Worm (Caenorhabditis elegans) whole organism, mixed stage, embryonic: ENCODE measurements around the gene skr-7.

Source experiments
- M03D4.4 ChIP-seq: sonication (generic microtip); optimal IDR thresholded peaks from 2 replicates; lab custom pipeline; 2017; ENCODE audit warnings: mild to moderate bottlenecking, missing genetic modification characterization, missing compliant biosample characterization
- bed-3 ChIP-seq: fragments of 200-800 bp; sonication (Bioruptor generic); optimal IDR thresholded peaks from 3 replicates; lab custom pipeline; 2018; ENCODE audit warnings: mild to moderate bottlenecking, missing genetic modification characterization, moderate library complexity, missing compliant biosample characterization
- blmp-1 ChIP-seq: fragments of 150-350 bp; optimal IDR thresholded peaks from 2 replicates; lab custom pipeline; 2014; ENCODE audit warnings: missing biosample characterization, missing genetic modification characterization
- ceh-39 ChIP-seq: fragments of 150-350 bp; optimal IDR thresholded peaks from 2 replicates; lab custom pipeline; 2014; ENCODE audit warnings: missing biosample characterization, missing genetic modification characterization
- ceh-43 ChIP-seq: fragments of 200-800 bp; sonication (Bioruptor generic); optimal IDR thresholded peaks from 2 replicates; lab custom pipeline; 2018; ENCODE audit warnings: mild to moderate bottlenecking, missing genetic modification characterization, moderate library complexity, missing compliant biosample characterization
- ceh-83 ChIP-seq: fragments of 200-800 bp; sonication (Bioruptor generic); optimal IDR thresholded peaks from 2 replicates; lab custom pipeline; 2018; ENCODE audit warnings: mild to moderate bottlenecking, missing genetic modification characterization, missing compliant biosample characterization
- ces-1 ChIP-seq: fragments of 150-350 bp; optimal IDR thresholded peaks from 2 replicates; lab custom pipeline; 2014; ENCODE audit warnings: missing biosample characterization, missing genetic modification reagents, missing genetic modification characterization
- cnd-1 ChIP-seq: fragments of 200-800 bp; sonication (Bioruptor generic); optimal IDR thresholded peaks from 2 replicates; lab custom pipeline; 2018; ENCODE audit warnings: mild to moderate bottlenecking, missing genetic modification characterization, missing compliant biosample characterization
- drap-1 ChIP-seq: fragments of 200-800 bp; sonication (Bioruptor generic); optimal IDR thresholded peaks from 3 replicates; lab custom pipeline; 2018; ENCODE audit warnings: mild to moderate bottlenecking, missing genetic modification characterization, missing compliant biosample characterization
- elt-1 ChIP-seq: sonication (generic microtip); optimal IDR thresholded peaks from 2 replicates; lab custom pipeline; 2017; ENCODE audit warnings: missing genetic modification characterization, mild to moderate bottlenecking, missing compliant biosample characterization, antibody characterized with exemption, moderate library complexity, borderline replicate concordance; ENCODE audit not compliant: insufficient read depth
- elt-3 ChIP-seq: fragments of 150-350 bp; optimal IDR thresholded peaks from 2 replicates; lab custom pipeline; 2014; ENCODE audit warnings: missing biosample characterization, missing genetic modification characterization
- ham-2 ChIP-seq: fragments of 200-800 bp; sonication (Bioruptor generic); optimal IDR thresholded peaks from 2 replicates; lab custom pipeline; 2018; ENCODE audit warnings: mild to moderate bottlenecking, missing genetic modification characterization, missing compliant biosample characterization
- hlh-1 ChIP-seq: fragments of 150-350 bp; optimal IDR thresholded peaks from 2 replicates; lab custom pipeline; 2014; ENCODE audit warnings: missing biosample characterization, missing genetic modification reagents, missing genetic modification characterization
- lin-13 ChIP-seq: fragments of 150-350 bp; optimal IDR thresholded peaks from 2 replicates; lab custom pipeline; 2014; ENCODE audit warnings: missing biosample characterization, missing genetic modification characterization
- mep-1 ChIP-seq: fragments of 150-350 bp; optimal IDR thresholded peaks from 2 replicates; lab custom pipeline; 2017; ENCODE audit warnings: missing biosample characterization, missing genetic modification reagents, missing genetic modification characterization, inconsistent platforms
- mls-2 ChIP-seq: sonication (generic microtip); optimal IDR thresholded peaks from 2 replicates; lab custom pipeline; 2016; ENCODE audit warnings: mild to moderate bottlenecking, missing genetic modification characterization, moderate library complexity, missing compliant biosample characterization
- nhr-12 ChIP-seq: fragments of 150-350 bp; optimal IDR thresholded peaks from 2 replicates; lab custom pipeline; 2014; ENCODE audit warnings: missing biosample characterization, missing genetic modification characterization
- nhr-2 ChIP-seq: fragments of 150-350 bp; optimal IDR thresholded peaks from 2 replicates; lab custom pipeline; 2014; ENCODE audit warnings: missing biosample characterization, missing genetic modification characterization
- nhr-28 ChIP-seq: fragments of 150-350 bp; optimal IDR thresholded peaks from 2 replicates; lab custom pipeline; 2014; ENCODE audit warnings: missing biosample characterization, missing genetic modification characterization
- nhr-76 ChIP-seq: sonication (generic microtip); optimal IDR thresholded peaks from 2 replicates; lab custom pipeline; 2017; ENCODE audit warnings: missing biosample characterization, missing genetic modification characterization
- pha-4 ChIP-seq: fragments of 150-350 bp; optimal IDR thresholded peaks from 2 replicates; lab custom pipeline; 2018; ENCODE audit warnings: missing biosample characterization, missing genetic modification reagents, missing genetic modification characterization
- sem-2 ChIP-seq: fragments of 200-800 bp; sonication (Bioruptor generic); optimal IDR thresholded peaks from 2 replicates; lab custom pipeline; 2018; ENCODE audit warnings: mild to moderate bottlenecking, missing genetic modification characterization, missing compliant biosample characterization
- snpc-4 ChIP-seq: fragments of 150-350 bp; optimal IDR thresholded peaks from 2 replicates; lab custom pipeline; 2014; ENCODE audit warnings: missing biosample characterization, missing genetic modification characterization
- sptf-1 ChIP-seq: sonication (generic microtip); optimal IDR thresholded peaks from 2 replicates; lab custom pipeline; 2017; ENCODE audit warnings: mild to moderate bottlenecking, missing genetic modification characterization, moderate library complexity, missing compliant biosample characterization
- tbx-8 ChIP-seq: fragments of 200-800 bp; sonication (Bioruptor generic); optimal IDR thresholded peaks from 2 replicates; lab custom pipeline; 2018; ENCODE audit warnings: mild to moderate bottlenecking, missing genetic modification characterization, moderate library complexity, missing compliant biosample characterization
- unc-120 ChIP-seq: sonication (generic microtip); optimal IDR thresholded peaks from 2 replicates; lab custom pipeline; 2017; ENCODE audit warnings: missing genetic modification characterization, missing compliant biosample characterization; ENCODE audit not compliant: poor library complexity, severe bottlenecking
- unc-39 ChIP-seq: fragments of 150-350 bp; optimal IDR thresholded peaks from 2 replicates; lab custom pipeline; 2014; ENCODE audit warnings: missing biosample characterization, missing genetic modification characterization
- unc-62 ChIP-seq: fragments of 150-350 bp; optimal IDR thresholded peaks from 2 replicates; lab custom pipeline; 2014; ENCODE audit warnings: missing biosample characterization, missing genetic modification reagents, missing genetic modification characterization
- ztf-11 ChIP-seq: fragments of 150-350 bp; optimal IDR thresholded peaks from 2 replicates; lab custom pipeline; 2014; ENCODE audit warnings: missing biosample characterization, missing genetic modification characterization

skr-7 gene

ce11 chrV:4418116-4418515 lies 4.1 kb upstream of the skr-7 start, which contains the start of gene Y47D7A.6:
Y47D7A.6 (minus strand) TSS chrV:4418216.
- TF ChIP-seq mep-1 (tag; lab: Kevin White, UChicago), result no peak
- no peak for TF ChIP-seq nhr-76
- TF ChIP-seq nhr-12 (tag; lab: Kevin White, UChicago), result no peak
- TF ChIP-seq ceh-43 (GFP tag; lab: Kevin White, UChicago), result no peak
- no peak for TF ChIP-seq snpc-4 (tag; lab: Kevin White, UChicago)
- no peak for TF ChIP-seq unc-62 (GFP tag; lab: Kevin White, UChicago)
- TF ChIP-seq nhr-28, result no peak
- TF ChIP-seq sptf-1 (tag; lab: Kevin White, UChicago), result no peak
- TF ChIP-seq bed-3 (GFP tag; lab: Kevin White, UChicago), result no peak
- no peak for TF ChIP-seq nhr-2 (tag; lab: Kevin White, UChicago)
- no peak for TF ChIP-seq drap-1 (GFP tag; lab: Kevin White, UChicago)
- TF ChIP-seq ztf-11 (tag; lab: Kevin White, UChicago), result no peak
- TF ChIP-seq blmp-1 (tag; lab: Kevin White, UChicago), result no peak
- TF ChIP-seq hlh-1, result no peak
- no peak for TF ChIP-seq elt-1
- no peak for TF ChIP-seq ham-2
- TF ChIP-seq ces-1, result no peak

- TF ChIP-seq ceh-83 (GFP tag; lab: Kevin White, UChicago) (no peak), mls-2 (no peak), elt-1 (no peak), mep-1 (tag; lab: Kevin White, UChicago) (no peak), nhr-76 (no peak), ceh-43 (GFP tag; lab: Kevin White, UChicago) (no peak), lin-13 (tag; lab: Kevin White, UChicago) (no peak), ces-1 (no peak), tbx-8 (no peak), nhr-28 (no peak), nhr-12 (tag; lab: Kevin White, UChicago) (no peak), hlh-1 (no peak), nhr-2 (tag; lab: Kevin White, UChicago) (no peak), snpc-4 (tag; lab: Kevin White, UChicago) (no peak), blmp-1 (tag; lab: Kevin White, UChicago) (no peak), unc-62 (GFP tag; lab: Kevin White, UChicago) (no peak), ztf-11 (tag; lab: Kevin White, UChicago) (no peak), elt-3 (no peak), unc-120 (tag; lab: Kevin White, UChicago) (no peak)
These were observed 2.4 kb upstream of the skr-7 start, which contains the start of the genes Y47D7A.7 and Y47D7A.2 for ce11 chrV:4419767-4420322. Y47D7A.7 (minus strand) TSS chrV:4419867. Y47D7A.2 (plus strand) TSS chrV:4420272.

DNA sequence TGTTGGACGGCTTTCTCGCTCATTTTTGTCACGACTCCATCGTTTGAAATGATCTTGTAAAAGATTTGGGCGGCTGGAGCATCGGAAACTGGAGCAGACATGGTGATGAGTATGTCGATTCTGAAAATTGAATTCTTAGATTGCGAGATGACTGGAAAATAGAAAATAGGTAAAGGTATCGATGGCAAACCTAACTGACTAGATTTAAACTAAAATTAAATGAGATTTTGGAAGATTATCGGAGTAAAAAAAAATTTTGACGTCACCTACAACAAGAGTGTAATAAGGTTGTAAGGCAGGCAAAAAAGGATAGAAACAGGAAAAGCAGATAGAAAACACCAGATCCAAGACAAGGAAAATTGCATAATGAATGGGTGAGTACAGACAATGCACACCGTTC lies 752 bp upstream of the skr-7 start, which contains the start of gene skr-14:
skr-14 (minus strand) TSS at position 101 of the 400 bp plus-strand sequence.
- TF ChIP-seq ztf-11 (tag; lab: Kevin White, UChicago) (no peak), sem-2 (GFP tag; lab: Kevin White, UChicago) (no peak), lin-13 (tag; lab: Kevin White, UChicago) (no peak), hlh-1 (no peak)
- TF ChIP-seq, all 35 proteins: peak for 0

DNA sequence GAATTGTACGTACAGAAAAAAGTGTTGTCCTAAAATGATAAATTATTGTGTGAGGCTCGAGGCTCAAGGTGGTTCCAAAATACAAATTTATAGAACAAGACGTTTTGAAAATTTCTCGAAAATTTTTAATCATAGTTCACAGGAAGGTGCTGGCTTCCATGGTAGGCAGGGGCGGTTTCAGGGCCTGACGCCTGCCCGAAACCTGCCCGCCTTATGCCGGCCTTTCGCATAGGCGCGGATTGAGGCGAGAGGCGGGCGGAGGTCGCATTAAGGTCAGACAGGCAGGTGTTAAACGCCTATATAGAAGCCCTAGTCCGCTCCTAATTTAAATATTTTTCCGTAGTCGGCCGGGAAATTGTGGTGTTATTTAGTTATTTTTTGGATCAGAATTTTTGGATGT lies 860 bp downstream of the skr-7 start:
- TF ChIP-seq unc-120 (tag; lab: Kevin White, UChicago), result no peak
- no peak for TF ChIP-seq snpc-4 (tag; lab: Kevin White, UChicago)
- no peak for TF ChIP-seq M03D4.4 (tag; lab: Kevin White, UChicago)
- TF ChIP-seq elt-3, result no peak

DNA sequence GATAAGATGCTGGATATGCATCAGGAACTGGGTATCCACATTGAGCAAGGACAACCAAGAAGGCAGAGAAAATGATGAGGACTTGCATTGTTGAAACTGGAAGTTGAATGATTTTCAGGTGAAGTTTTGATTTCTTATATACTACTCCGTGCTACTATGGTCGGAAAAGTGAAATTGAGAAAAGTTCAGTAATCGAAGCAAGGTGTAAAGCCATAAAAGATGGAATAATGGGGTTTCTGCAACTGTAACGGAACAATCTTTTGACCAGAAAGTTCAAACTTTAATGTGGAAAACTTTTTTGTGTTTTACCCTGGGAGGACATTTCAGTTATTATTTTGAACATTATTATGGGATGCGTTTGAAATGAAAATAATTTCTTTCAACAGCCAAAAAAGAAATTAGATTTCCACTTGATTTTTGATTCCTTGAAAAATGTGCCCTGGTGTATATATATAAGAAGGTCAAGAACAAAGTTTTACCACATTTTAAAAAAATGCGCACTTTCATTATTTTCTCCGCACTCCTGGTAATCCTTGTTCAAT lies 1.7 kb downstream of the skr-7 start, which contains the start of the genes Y47D7A.9 and Y47D7A.19:
Y47D7A.9 (minus strand) TSS at position 101 of the 542 bp plus-strand sequence.
Y47D7A.19 (plus strand) TSS at position 492 of the 542 bp plus-strand sequence.
- no peak for TF ChIP-seq ceh-39 (tag; lab: Kevin White, UChicago)
- no peak for TF ChIP-seq nhr-76
- no peak for TF ChIP-seq nhr-12 (tag; lab: Kevin White, UChicago)
- TF ChIP-seq elt-3, result no peak
- no peak for TF ChIP-seq ceh-83 (GFP tag; lab: Kevin White, UChicago)
- TF ChIP-seq mls-2, result no peak
- TF ChIP-seq unc-62 (GFP tag; lab: Kevin White, UChicago), result no peak
- TF ChIP-seq mep-1 (tag; lab: Kevin White, UChicago), result no peak
- TF ChIP-seq tbx-8, result no peak
- no peak for TF ChIP-seq pha-4 (tag; lab: Kevin White, UChicago)
- no peak for TF ChIP-seq cnd-1
- no peak for TF ChIP-seq elt-1
- TF ChIP-seq unc-120 (tag; lab: Kevin White, UChicago), result no peak
- no peak for TF ChIP-seq blmp-1 (tag; lab: Kevin White, UChicago)
- TF ChIP-seq unc-39 (tag; lab: Kevin White, UChicago), result no peak
